Worm (Caenorhabditis elegans) whole organism, late embryonic: Measurements from ENCODE around the gene srh-92.

Experiments
- F13H6.1 ChIP-seq: sonication (generic microtip); optimal IDR thresholded peaks from 2 replicates; lab custom pipeline; 2016; ENCODE audit warnings: missing genetic modification characterization, missing compliant biosample characterization
- ahr-1 ChIP-seq: sonication (generic microtip); optimal IDR thresholded peaks from 2 replicates; lab custom pipeline; 2016; ENCODE audit warnings: missing genetic modification characterization, missing compliant biosample characterization
- ama-1 ChIP-seq: fragments of 150-350 bp; optimal IDR thresholded peaks from 2 replicates; lab custom pipeline; 2014
- ceh-9 ChIP-seq: sonication (generic microtip); optimal IDR thresholded peaks from 2 replicates; lab custom pipeline; 2016; ENCODE audit warnings: mild to moderate bottlenecking, missing genetic modification characterization, inconsistent platforms, missing compliant biosample characterization
- ets-4 ChIP-seq: sonication (generic microtip); optimal IDR thresholded peaks from 2 replicates; lab custom pipeline; 2016; ENCODE audit warnings: missing genetic modification characterization, missing compliant biosample characterization
- fkh-10 ChIP-seq: fragments of 150-350 bp; optimal IDR thresholded peaks from 2 replicates; lab custom pipeline; 2014; ENCODE audit warnings: missing biosample characterization, missing genetic modification reagents, missing genetic modification characterization
- mec-3 ChIP-seq: sonication (generic microtip); optimal IDR thresholded peaks from 2 replicates; lab custom pipeline; 2016; ENCODE audit warnings: borderline replicate concordance, missing genetic modification characterization, missing compliant biosample characterization
- nhr-11 ChIP-seq: fragments of 150-350 bp; optimal IDR thresholded peaks from 2 replicates; lab custom pipeline; 2014; ENCODE audit warnings: missing biosample characterization, missing genetic modification characterization
- pha-4 ChIP-seq: fragments of 150-350 bp; optimal IDR thresholded peaks from 2 replicates; lab custom pipeline; 2018; ENCODE audit warnings: missing biosample characterization, missing genetic modification reagents, missing genetic modification characterization
- tbx-2 ChIP-seq: sonication (generic microtip); optimal IDR thresholded peaks from 2 replicates; lab custom pipeline; 2016; ENCODE audit warnings: missing genetic modification characterization, missing compliant biosample characterization

ce11 chrV:7476766-7477165 lies 16.0 kb upstream of the srh-92 start, which contains the start of gene srh-125:
- TF ChIP-seq F13H6.1, result no peak
- no peak for TF ChIP-seq nhr-11 (tag; lab: Kevin White, UChicago)
- no peak for TF ChIP-seq ceh-9 (tag; lab: Kevin White, UChicago)
- TF ChIP-seq mec-3, result no peak
- TF ChIP-seq fkh-10 (GFP tag; lab: Kevin White, UChicago), result no peak
- no peak for TF ChIP-seq ets-4 (tag; lab: Kevin White, UChicago)
- TF ChIP-seq pha-4 (tag; lab: Kevin White, UChicago), result no peak
- no peak for TF ChIP-seq ahr-1 (tag; lab: Kevin White, UChicago)
- no peak for TF ChIP-seq ama-1 (lab: Kevin White, UChicago)
- no peak for TF ChIP-seq tbx-2
